Worm (Caenorhabditis elegans): ENCODE results near the gene frpr-15.

Gene frpr-15

ce11 chrV:12729220-12729619, 49.3 kb downstream of the frpr-15 start, which contains the start of gene R11D1.10:
TSS of gene R11D1.10 (plus strand) at chrV:12729520.
- no peak for TF ChIP-seq unc-62 (GFP tag; optimal IDR thresholded peaks at IDR 0.05)
- no peak for TF ChIP-seq sptf-1 (tag; optimal IDR thresholded peaks at IDR 0.05)
- no peak for TF ChIP-seq nhr-237 (tag; optimal IDR thresholded peaks at IDR 0.05)
- TF ChIP-seq drap-1 (GFP tag; optimal IDR thresholded peaks at IDR 0.05), result no peak
- TF ChIP-seq ceh-43 (GFP tag; optimal IDR thresholded peaks at IDR 0.05), result no peak

ce11 chrV:12732734-12733133, 52.8 kb downstream of the frpr-15 start:
- no peak for TF ChIP-seq hlh-1 (tag; optimal IDR thresholded peaks at IDR 0.05)

- no peak for TF ChIP-seq ces-1 (GFP tag; optimal IDR thresholded peaks at IDR 0.05)
- no peak for TF ChIP-seq cnd-1 (tag; optimal IDR thresholded peaks at IDR 0.05)
- TF ChIP-seq nhr-237 (tag; optimal IDR thresholded peaks at IDR 0.05), result no peak
- TF ChIP-seq snpc-4 (tag; optimal IDR thresholded peaks at IDR 0.05), result no peak
- no peak for TF ChIP-seq elt-3 (tag; optimal IDR thresholded peaks at IDR 0.05)
- TF ChIP-seq bed-3 (GFP tag; optimal IDR thresholded peaks at IDR 0.05), result no peak
- no peak for TF ChIP-seq lsy-2 (tag; optimal IDR thresholded peaks at IDR 0.05)
- no peak for TF ChIP-seq ceh-39 (tag; optimal IDR thresholded peaks at IDR 0.05)
- TF ChIP-seq ztf-11 (tag; optimal IDR thresholded peaks at IDR 0.05), result no peak
- TF ChIP-seq ham-2 (GFP tag; optimal IDR thresholded peaks at IDR 0.05), result no peak
- TF ChIP-seq sem-2 (GFP tag; optimal IDR thresholded peaks at IDR 0.05), result no peak
- TF ChIP-seq tbx-8 (GFP tag; optimal IDR thresholded peaks at IDR 0.05), result no peak
- no peak for TF ChIP-seq nhr-12 (tag; optimal IDR thresholded peaks at IDR 0.05)
- no peak for TF ChIP-seq flh-1 (GFP tag; optimal IDR thresholded peaks at IDR 0.05)
Measured at ce11 chrV:12733465-12734248, 53.8 kb downstream of the frpr-15 start, which contains the start of the genes dhs-21 and xbx-9. TSS of gene dhs-21 (minus strand) at chrV:12733645. TSS of gene xbx-9 (plus strand) at chrV:12734198.

- no peak for TF ChIP-seq tbx-8 (GFP tag; optimal IDR thresholded peaks at IDR 0.05)
- peak; percentile 32 for TF ChIP-seq zip-8 (tag; optimal IDR thresholded peaks at IDR 0.05)
- no peak for TF ChIP-seq flh-1 (GFP tag; optimal IDR thresholded peaks at IDR 0.05)
- peak; percentile 26 for TF ChIP-seq ham-2 (GFP tag; optimal IDR thresholded peaks at IDR 0.05)
- TF ChIP-seq blmp-1 (tag; optimal IDR thresholded peaks at IDR 0.05), result no peak
- no peak for TF ChIP-seq mep-1 (tag; optimal IDR thresholded peaks at IDR 0.05)
- no peak for TF ChIP-seq M03D4.4 (tag; optimal IDR thresholded peaks at IDR 0.05)
Measured at ce11 chrV:12736166-12736753, 56.4 kb downstream of the frpr-15 start, which contains the start of gene cky-1. TSS of gene cky-1 (plus strand) at chrV:12736703.

- no peak for TF ChIP-seq elt-1 (tag; optimal IDR thresholded peaks at IDR 0.05; ENCODE audit: borderline replicate concordance, insufficient read depth)
- no peak for TF ChIP-seq unc-39 (tag; optimal IDR thresholded peaks at IDR 0.05)
- no peak for TF ChIP-seq ceh-43 (GFP tag; optimal IDR thresholded peaks at IDR 0.05)
- no peak for TF ChIP-seq nhr-2 (tag; optimal IDR thresholded peaks at IDR 0.05)
- TF ChIP-seq nhr-28 (tag; optimal IDR thresholded peaks at IDR 0.05), result no peak
- no peak for TF ChIP-seq unc-120 (tag; optimal IDR thresholded peaks at IDR 0.05; ENCODE audit: poor library complexity, severe bottlenecking)
- TF ChIP-seq nhr-76 (tag; optimal IDR thresholded peaks at IDR 0.05), result no peak
- TF ChIP-seq mep-1 (tag; optimal IDR thresholded peaks at IDR 0.05), result no peak
- no peak for TF ChIP-seq tbx-8 (GFP tag; optimal IDR thresholded peaks at IDR 0.05)
- no peak for TF ChIP-seq lsy-2 (tag; optimal IDR thresholded peaks at IDR 0.05)
- no peak for TF ChIP-seq ceh-83 (GFP tag; optimal IDR thresholded peaks at IDR 0.05)
- TF ChIP-seq hlh-1 (tag; optimal IDR thresholded peaks at IDR 0.05), result no peak
- TF ChIP-seq ztf-11 (tag; optimal IDR thresholded peaks at IDR 0.05), result no peak
- no peak for TF ChIP-seq unc-62 (GFP tag; optimal IDR thresholded peaks at IDR 0.05)
- no peak for TF ChIP-seq sptf-1 (tag; optimal IDR thresholded peaks at IDR 0.05)
- no peak for TF ChIP-seq cnd-1 (tag; optimal IDR thresholded peaks at IDR 0.05)
- TF ChIP-seq drap-1 (GFP tag; optimal IDR thresholded peaks at IDR 0.05), result no peak
- TF ChIP-seq elt-3 (tag; optimal IDR thresholded peaks at IDR 0.05), result no peak
- TF ChIP-seq blmp-1 (tag; optimal IDR thresholded peaks at IDR 0.05), result no peak
Measured at ce11 chrV:12741684-12742083, 61.8 kb downstream of the frpr-15 start, which contains the start of gene hrg-7. TSS of gene hrg-7 (plus strand) at chrV:12742041.

Data from whole organism, mixed stage, embryonic.